Fruit fly (Drosophila melanogaster) whole organism, prepupa: ENCODE data around the gene CG6983.
A peak's percentile ranks its signal among the peaks of the same experiment; 100 is the strongest.

Source experiments
- Blimp-1 ChIP-seq: fragments of 200-800 bp; sonication (Bioruptor generic); optimal IDR thresholded peaks from 3 replicates; lab custom pipeline; 2017; ENCODE audit warnings: missing biosample characterization, missing genetic modification characterization, mild to moderate bottlenecking, moderate library complexity, missing genetic modification reagents
- CG10669 ChIP-seq: fragments of 200-800 bp; sonication (Bioruptor generic); optimal IDR thresholded peaks from 3 replicates; lab custom pipeline; 2018; ENCODE audit warnings: missing biosample characterization, mild to moderate bottlenecking, missing genetic modification characterization, moderate library complexity
- CG11294 ChIP-seq: fragments of 200-800 bp; sonication (Bioruptor generic); IDR thresholded peaks from 2 replicates; pipeline ENCODE4 v1.3.6; 2022; ENCODE audit warnings: missing biosample characterization, missing genetic modification characterization
- CG11762 ChIP-seq: fragments of 200-800 bp; sonication (Bioruptor generic); optimal IDR thresholded peaks from 3 replicates; lab custom pipeline; 2016; ENCODE audit warnings: missing biosample characterization, missing genetic modification characterization; ENCODE audit not compliant: insufficient read depth
- CG11902 ChIP-seq: fragments of 200-800 bp; sonication (Bioruptor generic); optimal IDR thresholded peaks from 3 replicates; lab custom pipeline; 2016; ENCODE audit warnings: missing biosample characterization, missing genetic modification characterization
- CG15336 ChIP-seq: fragments of 200-800 bp; sonication (Bioruptor generic); IDR thresholded peaks from 2 replicates; pipeline ENCODE4 v1.3.6; 2022; ENCODE audit warnings: missing biosample characterization, missing genetic modification characterization
- CG1621 ChIP-seq: fragments of 200-800 bp; sonication (Bioruptor generic); optimal IDR thresholded peaks from 3 replicates; lab custom pipeline; 2018; ENCODE audit warnings: missing biosample characterization, mild to moderate bottlenecking, missing genetic modification characterization
- CG31627 ChIP-seq: fragments of 200-800 bp; sonication (Bioruptor generic); optimal IDR thresholded peaks from 3 replicates; lab custom pipeline; 2016; ENCODE audit warnings: missing biosample characterization, missing genetic modification characterization
- CG32006 ChIP-seq: fragments of 200-800 bp; sonication (Bioruptor generic); optimal IDR thresholded peaks from 3 replicates; lab custom pipeline; 2017; ENCODE audit warnings: missing biosample characterization, mild to moderate bottlenecking, missing genetic modification characterization
- CG3919 ChIP-seq: fragments of 200-800 bp; sonication (Bioruptor generic); optimal IDR thresholded peaks from 3 replicates; lab custom pipeline; 2016; ENCODE audit warnings: missing biosample characterization, missing genetic modification characterization
- CG4318 ChIP-seq: fragments of 200-800 bp; sonication (Bioruptor generic); optimal IDR thresholded peaks from 3 replicates; lab custom pipeline; 2017; ENCODE audit warnings: missing biosample characterization, mild to moderate bottlenecking, missing genetic modification characterization
- CG6163 ChIP-seq: fragments of 200-800 bp; sonication (Bioruptor generic); IDR thresholded peaks from 3 replicates; pipeline ENCODE4 v1.3.6; 2022; ENCODE audit warnings: missing biosample characterization, missing genetic modification characterization
- CG6276 ChIP-seq: fragments of 200-800 bp; sonication (Bioruptor generic); optimal IDR thresholded peaks from 2 replicates; lab custom pipeline; 2017; ENCODE audit warnings: missing biosample characterization, mild to moderate bottlenecking, missing genetic modification characterization
- CG6792 ChIP-seq: fragments of 200-800 bp; sonication (Bioruptor generic); optimal IDR thresholded peaks from 3 replicates; lab custom pipeline; 2016; ENCODE audit warnings: missing biosample characterization, missing genetic modification characterization
- CG6808 ChIP-seq: fragments of 200-800 bp; sonication (Bioruptor generic); optimal IDR thresholded peaks from 3 replicates; lab custom pipeline; 2017; ENCODE audit warnings: missing biosample characterization, missing genetic modification characterization, mild to moderate bottlenecking, moderate library complexity, missing genetic modification reagents
- CG6854 ChIP-seq: fragments of 200-800 bp; sonication (Bioruptor generic); optimal IDR thresholded peaks from 2 replicates; lab custom pipeline; 2017; ENCODE audit warnings: missing biosample characterization, mild to moderate bottlenecking, missing genetic modification characterization
- CG7368 ChIP-seq: fragments of 200-800 bp; sonication (Bioruptor generic); optimal IDR thresholded peaks from 3 replicates; lab custom pipeline; 2016; ENCODE audit warnings: missing biosample characterization, missing genetic modification characterization
- CG8119 ChIP-seq: fragments of 200-800 bp; sonication (Bioruptor generic); IDR thresholded peaks from 3 replicates; pipeline ENCODE4 v1.3.6; 2022; ENCODE audit warnings: missing biosample characterization, missing genetic modification characterization
- CG8319 ChIP-seq: fragments of 200-800 bp; sonication (Bioruptor generic); optimal IDR thresholded peaks from 3 replicates; lab custom pipeline; 2016; ENCODE audit warnings: missing biosample characterization, missing genetic modification characterization
- CG8632 ChIP-seq: fragments of 200-800 bp; sonication (Bioruptor generic); optimal IDR thresholded peaks from 3 replicates; lab custom pipeline; 2016; ENCODE audit warnings: missing biosample characterization, missing genetic modification characterization
- CG9139 ChIP-seq: fragments of 200-800 bp; sonication (Bioruptor generic); optimal IDR thresholded peaks from 3 replicates; lab custom pipeline; 2017; ENCODE audit warnings: missing biosample characterization, mild to moderate bottlenecking, missing genetic modification characterization
- Eip75B ChIP-seq: fragments of 200-800 bp; sonication (Bioruptor generic); optimal IDR thresholded peaks from 3 replicates; lab custom pipeline; 2016; ENCODE audit warnings: missing biosample characterization, missing genetic modification characterization
- Eip78C ChIP-seq: fragments of 200-800 bp; sonication (Bioruptor generic); peaks from one replicate; lab custom pipeline; 2016; ENCODE audit warnings: missing biosample characterization, missing genetic modification characterization
- Eip93F ChIP-seq: fragments of 200-800 bp; sonication (Bioruptor generic); optimal IDR thresholded peaks from 2 replicates; lab custom pipeline; 2016; ENCODE audit warnings: missing biosample characterization, mild to moderate bottlenecking, missing genetic modification characterization
- Ets21C ChIP-seq: fragments of 200-800 bp; sonication (Bioruptor generic); optimal IDR thresholded peaks from 3 replicates; lab custom pipeline; 2016; ENCODE audit warnings: missing biosample characterization, missing genetic modification characterization
- Ets96B ChIP-seq: fragments of 200-800 bp; optimal IDR thresholded peaks from 2 replicates; lab custom pipeline; 2019; ENCODE audit warnings: missing biosample characterization, mild to moderate bottlenecking, missing genetic modification characterization, moderate library complexity
- Gug ChIP-seq: fragments of 200-800 bp; sonication (Bioruptor generic); IDR thresholded peaks from 2 replicates; pipeline ENCODE4 v1.3.6; 2022; ENCODE audit warnings: missing biosample characterization, missing genetic modification characterization
- Hr38 ChIP-seq: sonication (Bioruptor generic); optimal IDR thresholded peaks from 2 replicates; lab custom pipeline; 2016; ENCODE audit warnings: missing biosample characterization, missing genetic modification characterization
- Hr39 ChIP-seq: fragments of 200-800 bp; sonication (Bioruptor generic); optimal IDR thresholded peaks from 2 replicates; lab custom pipeline; 2016; ENCODE audit warnings: missing biosample characterization, missing genetic modification characterization
- Hr4 ChIP-seq: fragments of 200-800 bp; sonication (Bioruptor generic); optimal IDR thresholded peaks from 3 replicates; lab custom pipeline; 2016; ENCODE audit warnings: missing biosample characterization, missing genetic modification characterization
- Met ChIP-seq: fragments of 200-800 bp; sonication (Bioruptor generic); optimal IDR thresholded peaks from 3 replicates; lab custom pipeline; 2016; ENCODE audit warnings: missing biosample characterization, missing genetic modification characterization
- Smox ChIP-seq: fragments of 200-800 bp; sonication (Bioruptor generic); optimal IDR thresholded peaks from 3 replicates; lab custom pipeline; 2016; ENCODE audit warnings: missing biosample characterization, missing genetic modification characterization
- Sox102F ChIP-seq: fragments of 200-800 bp; sonication (Bioruptor generic); optimal IDR thresholded peaks from 2 replicates; lab custom pipeline; 2016; ENCODE audit warnings: missing biosample characterization, mild to moderate bottlenecking, missing genetic modification characterization
- Sox14 ChIP-seq: fragments of 200-800 bp; sonication (Bioruptor generic); optimal IDR thresholded peaks from 3 replicates; lab custom pipeline; 2016; ENCODE audit warnings: missing biosample characterization, missing genetic modification characterization
- achi ChIP-seq: fragments of 200-800 bp; sonication (Bioruptor generic); optimal IDR thresholded peaks from 3 replicates; lab custom pipeline; 2016; ENCODE audit warnings: missing biosample characterization, missing genetic modification characterization
- acj6 ChIP-seq: fragments of 200-800 bp; sonication (Bioruptor generic); optimal IDR thresholded peaks from 3 replicates; lab custom pipeline; 2016; ENCODE audit warnings: missing biosample characterization, missing genetic modification characterization
- cyc ChIP-seq: fragments of 200-800 bp; sonication (Bioruptor generic); optimal IDR thresholded peaks from 3 replicates; lab custom pipeline; 2016; ENCODE audit warnings: missing biosample characterization, missing genetic modification characterization
- dac ChIP-seq: fragments of 200-800 bp; sonication (Bioruptor generic); optimal IDR thresholded peaks from 2 replicates; lab custom pipeline; 2017; ENCODE audit warnings: missing biosample characterization, mild to moderate bottlenecking, missing genetic modification characterization
- dsx ChIP-seq: fragments of 200-800 bp; optimal IDR thresholded peaks from 3 replicates; lab custom pipeline; 2019; ENCODE audit warnings: missing biosample characterization, mild to moderate bottlenecking, missing genetic modification characterization, moderate library complexity; ENCODE audit not compliant: poor library complexity, severe bottlenecking
- eg ChIP-seq: fragments of 200-800 bp; sonication (Bioruptor generic); IDR thresholded peaks from 3 replicates; pipeline ENCODE4 v1.3.6; 2022; ENCODE audit warnings: missing biosample characterization, missing genetic modification characterization
- esn ChIP-seq: fragments of 200-800 bp; sonication (Bioruptor generic); optimal IDR thresholded peaks from 2 replicates; lab custom pipeline; 2016; ENCODE audit warnings: missing biosample characterization, mild to moderate bottlenecking, missing genetic modification characterization, moderate library complexity
- fkh ChIP-seq: fragments of 200-800 bp; sonication (Bioruptor generic); optimal IDR thresholded peaks from 3 replicates; lab custom pipeline; 2017; ENCODE audit warnings: missing biosample characterization, mild to moderate bottlenecking, missing genetic modification characterization, moderate library complexity
- lz ChIP-seq: fragments of 200-800 bp; sonication (Bioruptor generic); optimal IDR thresholded peaks from 3 replicates; lab custom pipeline; 2016; ENCODE audit warnings: missing biosample characterization, missing genetic modification characterization
- net ChIP-seq: fragments of 200-800 bp; sonication (Bioruptor generic); optimal IDR thresholded peaks from 3 replicates; lab custom pipeline; 2016; ENCODE audit warnings: missing biosample characterization, missing genetic modification characterization
- pdm3 ChIP-seq: fragments of 200-800 bp; sonication (Bioruptor generic); optimal IDR thresholded peaks from 3 replicates; lab custom pipeline; 2016; ENCODE audit warnings: missing biosample characterization, missing genetic modification characterization
- salr ChIP-seq, 2 experiments: fragments of 200-800 bp; sonication (Bioruptor generic); optimal IDR thresholded peaks; 3 replicates each; lab custom pipeline; 2016 to 2018; ENCODE audit warnings: missing biosample characterization in 2 of 2, missing genetic modification characterization in 2 of 2, mild to moderate bottlenecking in 1 of 2
- ss ChIP-seq, 2 experiments: fragments of 200-800 bp; sonication (Bioruptor generic); optimal IDR thresholded peaks; 2 replicates in 1 of 2; 3 replicates in 1 of 2; lab custom pipeline; 2017 to 2018; ENCODE audit warnings: mild to moderate bottlenecking in 2 of 2, missing biosample characterization in 2 of 2, missing genetic modification characterization in 2 of 2, moderate library complexity in 1 of 2
- svp ChIP-seq: fragments of 200-800 bp; sonication (Bioruptor generic); peaks from one replicate; lab custom pipeline; 2016; ENCODE audit warnings: missing biosample characterization, missing genetic modification characterization
- topi ChIP-seq: fragments of 200-800 bp; sonication (Bioruptor generic); optimal IDR thresholded peaks from 3 replicates; lab custom pipeline; 2016; ENCODE audit warnings: missing biosample characterization, missing genetic modification characterization
- vri ChIP-seq: fragments of 200-800 bp; sonication (Bioruptor generic); optimal IDR thresholded peaks from 3 replicates; lab custom pipeline; 2016; ENCODE audit warnings: missing biosample characterization, mild to moderate bottlenecking, missing genetic modification characterization

The CG6983 gene

dm6 chr3L:8449800-8450690, 868 bp upstream of the CG6983 start, which contains the start of gene Gug:
Gene Gug (plus strand): TSS chr3L:8449922.
- TF ChIP-seq net (GFP tag; lab: Kevin White, UChicago) (peak; percentile 95), vri (peak; percentile 47), CG11294 (peak; percentile 71; the same call in 1 of the 2 replicates), CG6163 (GFP tag; lab: Robert Waterston, UW) (peak; percentile 98), esn (GFP tag; lab: Kevin White, UChicago) (peak; percentile 56), CG15336 (GFP tag; lab: Robert Waterston, UW) (peak; percentile 94), acj6 (GFP tag; lab: Kevin White, UChicago) (peak; percentile 53), Smox (GFP tag; lab: Kevin White, UChicago) (peak; percentile 30), Ets21C (GFP tag; lab: Kevin White, UChicago) (no peak), CG3919 (GFP tag; lab: Kevin White, UChicago) (peak; percentile 88), CG6276 (GFP tag; lab: Kevin White, UChicago) (peak; percentile 99), Blimp-1 (GFP tag; lab: Kevin White, UChicago) (peak; percentile 65), CG6808 (GFP tag; lab: Kevin White, UChicago) (peak; percentile 98), Sox102F (GFP tag; lab: Kevin White, UChicago) (peak; percentile 61), CG8319 (peak; percentile 62), dsx (GFP tag; lab: Kevin White, UChicago) (peak; percentile 94), CG31627 (no peak), salr (GFP tag; optimal IDR thresholded peaks at IDR 0.05; lab: Kevin White, UChicago) (peak; percentile 94 to 95), CG4318 (GFP tag; lab: Kevin White, UChicago) (peak; percentile 47), Gug (GFP tag; lab: Robert Waterston, UW) (peak; percentile 98), CG1621 (tag; lab: Kevin White, UChicago) (peak; percentile 97), topi (GFP tag; lab: Kevin White, UChicago) (peak; percentile 57), Eip78C (GFP tag; lab: Kevin White, UChicago) (peak; percentile 95), Eip93F (GFP tag; lab: Kevin White, UChicago) (no peak), fkh (GFP tag; lab: Kevin White, UChicago) (no peak), CG11762 (GFP tag; lab: Kevin White, UChicago) (peak; percentile 68), svp (GFP tag; lab: Kevin White, UChicago) (peak; percentile 85), cyc (no peak), Met (GFP tag; lab: Kevin White, UChicago) (peak; percentile 53), CG6854 (GFP tag; lab: Kevin White, UChicago) (peak; percentile 96), CG6792 (GFP tag; lab: Kevin White, UChicago) (peak; percentile 75), CG7368 (GFP tag; lab: Kevin White, UChicago) (peak; percentile 89), pdm3 (GFP tag; lab: Kevin White, UChicago) (peak; percentile 83), Hr39 (no peak), dac (GFP tag; lab: Kevin White, UChicago) (peak; percentile 91), Eip75B (GFP tag; lab: Kevin White, UChicago) (peak; percentile 84), CG11902 (GFP tag; lab: Kevin White, UChicago) (no peak), ss (GFP tag; optimal IDR thresholded peaks at IDR 0.05; lab: Kevin White, UChicago) (peak; percentile 99), Hr38 (no peak), CG8119 (GFP tag; lab: Robert Waterston, UW) (peak; percentile 97), Ets96B (tag; lab: Kevin White, UChicago) (peak; percentile 96), CG8632 (peak; percentile 82), Sox14 (GFP tag; lab: Kevin White, UChicago) (peak; percentile 78), lz (GFP tag; lab: Kevin White, UChicago) (peak; percentile 52), CG32006 (peak; percentile 92), eg (GFP tag; lab: Robert Waterston, UW) (peak; percentile 98), CG10669 (GFP tag; lab: Kevin White, UChicago) (peak; percentile 93), Hr4 (GFP tag; lab: Kevin White, UChicago) (peak; percentile 75), CG9139 (GFP tag; lab: Kevin White, UChicago) (peak; percentile 99), achi (GFP tag; lab: Kevin White, UChicago) (peak; percentile 86)
